Fruit fly (Drosophila melanogaster): ENCODE data around the gene Ilp6.

DNA sequence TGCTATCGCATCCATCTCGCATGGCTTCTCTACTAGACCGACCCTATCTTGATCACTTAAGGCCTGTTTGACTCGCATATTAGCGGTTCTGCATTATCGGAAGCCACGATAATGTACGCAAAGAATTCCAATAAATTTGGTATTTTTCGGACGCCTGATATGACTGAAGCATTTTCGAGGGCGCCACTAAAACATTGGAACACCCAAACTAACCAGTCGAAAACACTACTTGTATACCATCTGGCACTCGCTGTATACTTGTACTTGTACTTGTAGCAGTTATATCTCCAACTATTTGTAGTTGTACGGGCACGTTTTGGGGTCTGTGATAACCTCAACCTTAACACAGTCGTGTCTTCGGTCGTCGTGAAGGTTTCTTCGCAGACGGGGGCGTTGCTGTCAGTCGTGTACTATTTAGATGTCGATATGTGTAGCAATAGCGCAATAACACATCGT lies 21.1 kb upstream of the Ilp6 start:
- no peak for TF ChIP-seq sage (GFP tag; optimal IDR thresholded peaks at IDR 0.05)
- no peak for TF ChIP-seq pan (optimal IDR thresholded peaks at IDR 0.05)
- no peak for TF ChIP-seq OdsH (GFP tag; optimal IDR thresholded peaks at IDR 0.05)
- no peak for TF ChIP-seq psq (GFP tag; optimal IDR thresholded peaks at IDR 0.05)

All from whole organism, wandering third instar larva.